Fruit fly (Drosophila melanogaster): ENCODE measurements around the gene jim.

jim gene

dm6 chr3L:22801970-22802369 lies 33.0 kb downstream of the jim start:
- TF ChIP-seq EcR (GFP tag; optimal IDR thresholded peaks at IDR 0.05) (peak; percentile 90), CG4496 (GFP tag; IDR thresholded peaks at IDR 0.05) (0 out of 3 replicates have a peak, but pooled peaks have one; percentile 33), CG9948 (tag; optimal IDR thresholded peaks at IDR 0.05) (no peak), CG13204 (GFP tag; optimal IDR thresholded peaks at IDR 0.05) (peak; percentile 73)

- TF ChIP-seq gl (tag; optimal IDR thresholded peaks at IDR 0.05), result no peak
- no peak for TF ChIP-seq Snoo (tag; optimal IDR thresholded peaks at IDR 0.05)
- TF ChIP-seq CG9948 (tag; optimal IDR thresholded peaks at IDR 0.05), result no peak
- TF ChIP-seq CG13204 (GFP tag; optimal IDR thresholded peaks at IDR 0.05), result no peak
- TF ChIP-seq Ets98B (GFP tag; IDR thresholded peaks at IDR 0.05), result no peak
- TF ChIP-seq CG8301 (tag; optimal IDR thresholded peaks at IDR 0.05), result no peak
- TF ChIP-seq Pif1A (GFP tag; optimal IDR thresholded peaks at IDR 0.05), result no peak
- no peak for TF ChIP-seq CG34367 (tag; optimal IDR thresholded peaks at IDR 0.05)
- no peak for TF ChIP-seq Pif1B (GFP tag; optimal IDR thresholded peaks at IDR 0.05)
- no peak for TF ChIP-seq CG4496 (GFP tag; IDR thresholded peaks at IDR 0.05)
- no peak for TF ChIP-seq CG10348 (GFP tag; IDR thresholded peaks at IDR 0.05)
- TF ChIP-seq CG32121 (GFP tag; IDR thresholded peaks at IDR 0.05), result no peak
- no peak for TF ChIP-seq CG12605 (GFP tag; IDR thresholded peaks at IDR 0.05)
- no peak for TF ChIP-seq rn (GFP tag; IDR thresholded peaks at IDR 0.05)
- no peak for TF ChIP-seq fd96Ca (GFP tag; IDR thresholded peaks at IDR 0.05)
Measured at dm6 chr3L:22795604-22796003, 39.4 kb downstream of the jim start.

dm6 chr3L:22791622-22792021 lies 43.4 kb downstream of the jim start:
- no peak for TF ChIP-seq CG8301 (tag; optimal IDR thresholded peaks at IDR 0.05)
- no peak for TF ChIP-seq CG12605 (GFP tag; IDR thresholded peaks at IDR 0.05)
- no peak for TF ChIP-seq CG10348 (GFP tag; IDR thresholded peaks at IDR 0.05)

DNA sequence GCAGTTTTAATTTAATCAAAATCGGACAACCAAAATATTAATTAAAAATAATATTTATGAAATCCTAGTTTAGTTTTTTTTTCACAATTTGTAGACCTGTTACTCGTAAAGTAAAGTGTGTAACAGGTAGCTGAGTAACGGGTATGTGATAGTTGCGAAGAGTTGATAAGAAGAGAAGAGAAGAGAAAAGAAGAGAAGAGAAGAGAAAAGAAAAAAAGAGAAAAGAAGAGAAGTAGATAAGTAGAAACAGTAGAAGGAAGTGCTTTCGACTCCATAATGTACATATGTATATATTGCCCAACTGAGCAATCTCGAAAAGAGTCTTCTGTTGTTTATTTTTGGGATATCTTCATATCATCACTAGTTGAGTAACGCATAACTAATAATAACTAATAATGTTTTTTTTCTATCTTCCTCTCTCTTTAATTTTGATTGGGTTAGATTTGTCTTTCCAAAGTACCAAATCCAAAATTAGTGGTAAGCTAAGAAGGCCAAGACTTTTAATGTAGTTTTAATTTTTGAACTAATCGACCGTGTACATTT lies 47.0 kb downstream of the jim start, which contains the start of gene CG14448:
Gene CG14448 (plus strand): TSS at position 493 of the 543 bp plus-strand sequence.
- TF ChIP-seq CG8301 (tag; optimal IDR thresholded peaks at IDR 0.05) (no peak), CG14655 (GFP tag; optimal IDR thresholded peaks at IDR 0.05) (no peak), D1 (tag; optimal IDR thresholded peaks at IDR 0.05) (no peak), Pif1B (GFP tag; optimal IDR thresholded peaks at IDR 0.05) (no peak), CG10348 (GFP tag; IDR thresholded peaks at IDR 0.05) (no peak), CG13204 (GFP tag; optimal IDR thresholded peaks at IDR 0.05) (no peak), CG12605 (GFP tag; IDR thresholded peaks at IDR 0.05) (no peak), gl (tag; optimal IDR thresholded peaks at IDR 0.05) (no peak), Snoo (tag; optimal IDR thresholded peaks at IDR 0.05) (no peak)

dm6 chr3L:22774479-22774878 lies 60.5 kb downstream of the jim start:
- TF ChIP-seq Snoo (tag; optimal IDR thresholded peaks at IDR 0.05), result peak; percentile 32
- TF ChIP-seq CG8301 (tag; optimal IDR thresholded peaks at IDR 0.05), result no peak

DNA sequence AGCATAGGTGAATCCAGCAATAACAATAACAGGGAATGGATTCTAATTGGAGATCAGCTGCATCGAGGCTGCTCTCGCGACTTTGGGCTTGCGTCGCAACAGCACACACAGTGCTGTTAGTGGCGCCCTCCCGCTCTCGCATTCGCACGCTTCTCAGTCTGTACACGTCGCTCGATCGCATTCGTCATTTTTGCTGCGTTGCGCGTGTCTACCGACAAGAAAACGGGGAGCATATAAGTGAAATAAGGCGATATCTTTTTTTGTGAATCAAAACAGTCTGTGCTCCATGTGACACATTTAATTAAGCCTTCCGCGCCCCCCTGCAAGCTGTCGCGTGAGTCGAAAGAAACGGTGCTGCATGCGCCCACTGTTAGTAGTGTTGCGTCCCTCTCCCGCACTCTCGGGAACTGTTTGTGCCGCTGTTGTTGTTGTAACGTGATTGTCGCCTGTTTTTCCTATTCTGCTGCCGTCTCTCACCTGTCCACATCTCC lies 61.6 kb downstream of the jim start:
- TF ChIP-seq gl (tag; optimal IDR thresholded peaks at IDR 0.05) (peak; percentile 27), CG4496 (GFP tag; IDR thresholded peaks at IDR 0.05) (no peak), CG12605 (GFP tag; IDR thresholded peaks at IDR 0.05) (peak; percentile 45; the same call in 1 of the 2 replicates), fd96Ca (GFP tag; IDR thresholded peaks at IDR 0.05) (no peak), CG8159 (tag; optimal IDR thresholded peaks at IDR 0.05) (peak; percentile 15), EcR (GFP tag; optimal IDR thresholded peaks at IDR 0.05) (peak; percentile 33), CG13204 (GFP tag; optimal IDR thresholded peaks at IDR 0.05) (peak; percentile 62)

- TF ChIP-seq CG15710 (tag; optimal IDR thresholded peaks at IDR 0.05), result no peak
- TF ChIP-seq CG14655 (GFP tag; optimal IDR thresholded peaks at IDR 0.05), result no peak
- no peak for TF ChIP-seq CG17806 (tag; optimal IDR thresholded peaks at IDR 0.05)
- TF ChIP-seq fd96Ca (GFP tag; IDR thresholded peaks at IDR 0.05), result no peak
- TF ChIP-seq Snoo (tag; optimal IDR thresholded peaks at IDR 0.05), result no peak
- 0 out of 3 replicates have a peak, but pooled peaks have one; percentile 1 for TF ChIP-seq CG4496 (GFP tag; IDR thresholded peaks at IDR 0.05)
Measured at dm6 chr3L:22749987-22750386, 85.0 kb downstream of the jim start.

DNA sequence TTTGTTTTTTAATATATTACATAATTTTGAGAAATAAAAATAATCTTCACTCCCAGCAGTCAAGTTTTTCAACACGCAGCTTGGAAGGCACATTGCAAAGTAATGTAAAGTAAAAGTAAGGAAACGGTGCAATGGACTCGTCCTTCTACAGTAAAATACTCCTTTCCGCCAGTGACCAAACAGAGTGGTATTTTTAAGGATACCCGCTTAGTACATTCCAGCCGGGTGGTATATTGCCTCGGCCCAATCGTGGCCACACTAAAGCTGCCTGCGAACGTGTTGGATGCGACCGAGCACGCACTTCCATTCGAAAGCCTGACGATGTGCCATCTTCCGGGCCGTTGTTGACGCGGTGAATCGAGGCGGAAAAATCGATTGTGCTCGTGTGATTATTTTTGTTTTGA lies 85.8 kb downstream of the jim start, which contains the start of gene SPoCk:
Gene SPoCk (plus strand): TSS at position 298 of the 404 bp plus-strand sequence.
- no peak for TF ChIP-seq CG34367 (tag; optimal IDR thresholded peaks at IDR 0.05)
- TF ChIP-seq Pif1B (GFP tag; optimal IDR thresholded peaks at IDR 0.05), result no peak
- no peak for TF ChIP-seq gl (tag; optimal IDR thresholded peaks at IDR 0.05)
- no peak for TF ChIP-seq Pif1A (GFP tag; optimal IDR thresholded peaks at IDR 0.05)
- no peak for TF ChIP-seq CG32121 (GFP tag; IDR thresholded peaks at IDR 0.05)
- TF ChIP-seq fd96Ca (GFP tag; IDR thresholded peaks at IDR 0.05), result no peak
- no peak for TF ChIP-seq CG4496 (GFP tag; IDR thresholded peaks at IDR 0.05)
- TF ChIP-seq CG10348 (GFP tag; IDR thresholded peaks at IDR 0.05), result no peak
- no peak for TF ChIP-seq CG8301 (tag; optimal IDR thresholded peaks at IDR 0.05)
- peak; percentile 22 for TF ChIP-seq CG13204 (GFP tag; optimal IDR thresholded peaks at IDR 0.05)
- TF ChIP-seq CG12605 (GFP tag; IDR thresholded peaks at IDR 0.05), result 0 out of 2 replicates have a peak, but pooled peaks have one; percentile 15
- no peak for TF ChIP-seq rn (GFP tag; IDR thresholded peaks at IDR 0.05)
- no peak for TF ChIP-seq EcR (GFP tag; optimal IDR thresholded peaks at IDR 0.05)
- TF ChIP-seq CG14655 (GFP tag; optimal IDR thresholded peaks at IDR 0.05), result no peak
- TF ChIP-seq CG9948 (tag; optimal IDR thresholded peaks at IDR 0.05), result no peak
- TF ChIP-seq CG17806 (tag; optimal IDR thresholded peaks at IDR 0.05), result no peak
- TF ChIP-seq CG15710 (tag; optimal IDR thresholded peaks at IDR 0.05), result no peak
- peak; percentile 76 for TF ChIP-seq D1 (tag; optimal IDR thresholded peaks at IDR 0.05)
- no peak for TF ChIP-seq Ets98B (GFP tag; IDR thresholded peaks at IDR 0.05)
- peak; percentile 8 for TF ChIP-seq CG8159 (tag; optimal IDR thresholded peaks at IDR 0.05)
- no peak for TF ChIP-seq Snoo (tag; optimal IDR thresholded peaks at IDR 0.05)
